Fruit fly (Drosophila melanogaster) whole organism, pupa: ENCODE results near the gene Ctr1A.
A peak's percentile ranks its signal among the peaks of the same experiment; 100 is the strongest.

Experiments
- CG10348 ChIP-seq: fragments of 200-800 bp; sonication (Bioruptor generic); IDR thresholded peaks from 2 replicates; pipeline ENCODE4 v1.3.6; 2022; ENCODE audit warnings: missing biosample characterization, missing genetic modification characterization
- CG12605 ChIP-seq: fragments of 200-800 bp; sonication (Bioruptor generic); IDR thresholded peaks from 2 replicates; pipeline ENCODE4 v1.3.6; 2022; ENCODE audit warnings: missing biosample characterization, missing genetic modification characterization
- CG13204 ChIP-seq: fragments of 200-800 bp; sonication (Bioruptor generic); optimal IDR thresholded peaks from 2 replicates; lab custom pipeline; 2018; ENCODE audit warnings: missing biosample characterization, mild to moderate bottlenecking, missing genetic modification characterization, moderate library complexity
- CG14655 ChIP-seq: fragments of 200-800 bp; sonication (Bioruptor generic); optimal IDR thresholded peaks from 3 replicates; lab custom pipeline; 2017; ENCODE audit warnings: mild to moderate bottlenecking, missing biosample characterization, missing genetic modification reagents, missing genetic modification characterization
- CG15710 ChIP-seq: fragments of 200-800 bp; sonication (Bioruptor generic); optimal IDR thresholded peaks from 2 replicates; lab custom pipeline; 2018; ENCODE audit warnings: missing biosample characterization, mild to moderate bottlenecking, missing genetic modification characterization, moderate library complexity
- CG17806 ChIP-seq: fragments of 200-800 bp; sonication (Bioruptor generic); optimal IDR thresholded peaks from 2 replicates; lab custom pipeline; 2018; ENCODE audit warnings: missing biosample characterization, mild to moderate bottlenecking, missing genetic modification characterization, moderate library complexity
- CG32121 ChIP-seq: fragments of 200-800 bp; sonication (Bioruptor generic); IDR thresholded peaks from 2 replicates; pipeline ENCODE4 v1.3.6; 2022; ENCODE audit warnings: missing biosample characterization, missing genetic modification characterization
- CG34367 ChIP-seq: fragments of 200-800 bp; sonication (Bioruptor generic); optimal IDR thresholded peaks from 2 replicates; lab custom pipeline; 2018; ENCODE audit warnings: missing biosample characterization, mild to moderate bottlenecking, missing genetic modification characterization
- CG4496 ChIP-seq: fragments of 200-800 bp; sonication (Bioruptor generic); IDR thresholded peaks from 3 replicates; pipeline ENCODE4 v1.3.6; 2022; ENCODE audit warnings: missing biosample characterization, missing genetic modification characterization
- CG8159 ChIP-seq: fragments of 200-800 bp; sonication (Bioruptor generic); optimal IDR thresholded peaks from 3 replicates; lab custom pipeline; 2018; ENCODE audit warnings: missing biosample characterization, mild to moderate bottlenecking, missing genetic modification characterization, moderate library complexity
- CG8301 ChIP-seq: fragments of 200-800 bp; sonication (Bioruptor generic); optimal IDR thresholded peaks from 2 replicates; lab custom pipeline; 2018; ENCODE audit warnings: missing biosample characterization, mild to moderate bottlenecking, missing genetic modification characterization
- CG9948 ChIP-seq: fragments of 200-800 bp; sonication (Bioruptor generic); optimal IDR thresholded peaks from 2 replicates; lab custom pipeline; 2018; ENCODE audit warnings: missing biosample characterization, mild to moderate bottlenecking, missing genetic modification characterization, moderate library complexity
- D1 ChIP-seq: fragments of 200-800 bp; sonication (Bioruptor generic); optimal IDR thresholded peaks from 2 replicates; lab custom pipeline; 2018; ENCODE audit warnings: missing biosample characterization, mild to moderate bottlenecking, missing genetic modification characterization, moderate library complexity
- EcR ChIP-seq: fragments of 200-800 bp; sonication (Bioruptor generic); optimal IDR thresholded peaks from 3 replicates; lab custom pipeline; 2019; ENCODE audit warnings: missing biosample characterization, missing genetic modification characterization, mild to moderate bottlenecking, moderate library complexity, missing genetic modification reagents
- Ets98B ChIP-seq: fragments of 200-800 bp; sonication (Bioruptor generic); IDR thresholded peaks from 2 replicates; pipeline ENCODE4 v1.3.6; 2022; ENCODE audit warnings: missing biosample characterization, missing genetic modification characterization
- Pif1A ChIP-seq: fragments of 200-800 bp; sonication (Bioruptor generic); optimal IDR thresholded peaks from 3 replicates; lab custom pipeline; 2016; ENCODE audit warnings: missing biosample characterization, missing genetic modification characterization
- Pif1B ChIP-seq: fragments of 200-800 bp; sonication (Bioruptor generic); optimal IDR thresholded peaks from 3 replicates; lab custom pipeline; 2016; ENCODE audit warnings: missing biosample characterization, missing genetic modification characterization
- Snoo ChIP-seq: fragments of 200-800 bp; sonication (Bioruptor generic); optimal IDR thresholded peaks from 3 replicates; lab custom pipeline; 2017; ENCODE audit warnings: missing biosample characterization, mild to moderate bottlenecking, missing genetic modification characterization, inconsistent platforms
- fd96Ca ChIP-seq: fragments of 200-800 bp; sonication (Bioruptor generic); IDR thresholded peaks from 3 replicates; pipeline ENCODE4 v1.3.6; 2022; ENCODE audit warnings: missing biosample characterization, missing genetic modification characterization
- gl ChIP-seq: fragments of 200-800 bp; sonication (Bioruptor generic); optimal IDR thresholded peaks from 2 replicates; lab custom pipeline; 2018; ENCODE audit warnings: missing biosample characterization, mild to moderate bottlenecking, missing genetic modification characterization
- rn ChIP-seq: fragments of 200-800 bp; sonication (Bioruptor generic); IDR thresholded peaks from 2 replicates; pipeline ENCODE4 v1.3.6; 2022; ENCODE audit warnings: missing biosample characterization, missing genetic modification characterization

Gene Ctr1A

dm6 chrX:6696467-6696866 is 35.0 kb downstream of the Ctr1A start:
- TF ChIP-seq EcR (GFP tag; lab: Kevin White, UChicago): no peak
- TF ChIP-seq CG13204 (GFP tag; lab: Kevin White, UChicago): peak; percentile 53
- peak; percentile 66 for TF ChIP-seq Pif1B
- TF ChIP-seq rn (GFP tag; lab: Robert Waterston, UW): 0 out of 2 replicates have a peak, but pooled peaks have one; percentile 17
- peak; percentile 80 for TF ChIP-seq Pif1A (GFP tag; lab: Kevin White, UChicago)
- TF ChIP-seq CG12605 (GFP tag; lab: Robert Waterston, UW): peak; percentile 67
- TF ChIP-seq CG9948: peak; percentile 66
- peak; percentile 66 for TF ChIP-seq CG32121
- TF ChIP-seq Snoo (tag; lab: Kevin White, UChicago): peak; percentile 71
- TF ChIP-seq CG8301 (tag; lab: Kevin White, UChicago): peak; percentile 61
- peak; percentile 77 for TF ChIP-seq CG8159 (tag; lab: Kevin White, UChicago)
- TF ChIP-seq gl (tag; lab: Kevin White, UChicago): peak; percentile 31
- TF ChIP-seq Ets98B (GFP tag; lab: Robert Waterston, UW): peak; percentile 74
- TF ChIP-seq CG15710 (tag; lab: Kevin White, UChicago): peak; percentile 75
- TF ChIP-seq CG14655: peak; percentile 69
- peak; percentile 76 for TF ChIP-seq fd96Ca
- TF ChIP-seq CG34367 (tag; lab: Kevin White, UChicago): peak; percentile 55
- peak; percentile 77 for TF ChIP-seq CG4496 (GFP tag; lab: Robert Waterston, UW)
- no peak for TF ChIP-seq D1 (tag; lab: Kevin White, UChicago)
- TF ChIP-seq CG10348 (GFP tag; lab: Robert Waterston, UW): no peak
- peak; percentile 63 for TF ChIP-seq CG17806
- TF ChIP-seq, all 21 proteins: peak for 18

dm6 chrX:6698248-6698812 is 36.9 kb downstream of the Ctr1A start, which contains the start of gene CG14440:
Gene CG14440 (minus strand): TSS chrX:6698567.
- TF ChIP-seq CG17806 (no peak), Pif1B (peak; percentile 6), D1 (tag; lab: Kevin White, UChicago) (peak; percentile 3)

DNA sequence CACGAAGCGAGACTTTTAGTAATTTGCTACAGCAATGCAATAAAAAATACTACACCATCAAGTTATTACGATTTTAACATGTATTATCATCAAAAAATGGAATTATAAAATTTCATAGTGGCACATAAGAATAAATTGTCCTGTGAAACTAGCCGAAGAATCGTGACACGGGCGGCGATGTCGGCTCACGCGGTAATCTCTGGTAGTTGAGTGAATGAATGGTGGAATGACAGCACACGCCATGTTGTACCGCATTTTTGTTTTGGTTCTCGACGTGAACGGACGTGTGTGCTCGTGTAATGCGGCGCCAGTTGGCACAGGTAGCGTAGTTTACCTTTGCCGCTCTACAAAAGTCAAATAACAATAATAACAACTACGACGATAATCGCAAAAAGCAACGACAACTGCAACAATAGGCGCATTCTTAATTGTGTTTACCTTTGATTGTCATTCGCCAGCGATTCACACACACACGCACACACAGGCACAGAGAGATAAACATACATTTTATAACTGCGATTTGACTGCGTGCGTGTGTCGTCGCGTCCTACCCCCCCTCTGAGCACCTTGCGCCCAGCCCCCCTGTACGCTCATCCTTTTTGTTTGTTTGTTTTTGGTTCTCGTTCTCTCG is 37.9 kb downstream of the Ctr1A start, which contains the start of gene CG14441:
Gene CG14441, plus strand, starts transcription at position 254 of the 631 bp plus-strand sequence.
- TF ChIP-seq rn (GFP tag; lab: Robert Waterston, UW) (no peak), Ets98B (GFP tag; lab: Robert Waterston, UW) (no peak; the same call in 1 of the 2 replicates), CG12605 (GFP tag; lab: Robert Waterston, UW) (peak; percentile 38; the same call in 1 of the 2 replicates), EcR (GFP tag; lab: Kevin White, UChicago) (peak; percentile 54), fd96Ca (no peak), CG32121 (no peak; the same call in 1 of the 2 replicates), CG14655 (peak; percentile 41), CG9948 (peak; percentile 24), Snoo (tag; lab: Kevin White, UChicago) (peak; percentile 15), CG8301 (tag; lab: Kevin White, UChicago) (peak; percentile 43), CG15710 (tag; lab: Kevin White, UChicago) (peak; percentile 44), CG4496 (GFP tag; lab: Robert Waterston, UW) (peak; percentile 63; the same call in 2 of the 3 replicates), CG17806 (peak; percentile 24), CG13204 (GFP tag; lab: Kevin White, UChicago) (peak; percentile 67), Pif1A (GFP tag; lab: Kevin White, UChicago) (peak; percentile 68), D1 (tag; lab: Kevin White, UChicago) (no peak), CG8159 (tag; lab: Kevin White, UChicago) (peak; percentile 53), CG34367 (tag; lab: Kevin White, UChicago) (no peak), CG10348 (GFP tag; lab: Robert Waterston, UW) (no peak), gl (tag; lab: Kevin White, UChicago) (peak; percentile 16), Pif1B (peak; percentile 71)

- peak; percentile 10 for TF ChIP-seq Pif1A (GFP tag; lab: Kevin White, UChicago)
- peak; percentile 25 for TF ChIP-seq EcR (GFP tag; lab: Kevin White, UChicago)
- no peak for TF ChIP-seq gl (tag; lab: Kevin White, UChicago)
- no peak for TF ChIP-seq Ets98B (GFP tag; lab: Robert Waterston, UW)
Observed at dm6 chrX:6700263-6700989, 39.0 kb downstream of the Ctr1A start.

dm6 chrX:6700990-6701530 is 39.6 kb downstream of the Ctr1A start:
- TF ChIP-seq CG13204 (GFP tag; lab: Kevin White, UChicago): no peak
- TF ChIP-seq D1 (tag; lab: Kevin White, UChicago): no peak
- no peak for TF ChIP-seq fd96Ca
- no peak for TF ChIP-seq EcR (GFP tag; lab: Kevin White, UChicago)
- TF ChIP-seq CG34367 (tag; lab: Kevin White, UChicago): no peak
- TF ChIP-seq Snoo (tag; lab: Kevin White, UChicago): no peak
- no peak for TF ChIP-seq CG4496 (GFP tag; lab: Robert Waterston, UW)
- TF ChIP-seq gl (tag; lab: Kevin White, UChicago): no peak
- TF ChIP-seq CG9948: no peak
